Worm (Caenorhabditis elegans): Measurements from ENCODE around the gene F41G3.10.
A peak's percentile ranks its signal among the peaks of the same experiment; 100 is the strongest.

The F41G3.10 gene

DNA sequence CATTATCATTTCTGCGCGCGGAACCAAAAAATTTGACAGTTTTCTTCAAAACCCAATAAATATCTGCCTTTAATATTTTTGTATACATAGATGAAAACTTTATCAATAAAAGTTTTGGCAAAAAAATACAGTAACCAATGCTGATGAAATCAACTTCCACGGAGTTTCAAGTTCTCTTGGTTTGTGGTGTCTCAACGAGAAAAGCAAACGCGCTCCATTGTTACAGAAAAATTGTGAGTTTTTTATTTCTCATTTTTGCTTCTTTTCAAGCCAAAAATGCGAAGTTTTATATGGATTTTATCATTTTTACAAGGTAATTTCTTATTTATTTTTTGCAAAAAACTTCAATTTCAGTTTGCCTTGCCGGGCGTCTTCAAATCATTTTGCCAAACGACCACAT lies 14.6 kb downstream of the F41G3.10 start, which contains the start of gene T14B4.3 (continued):
- TF ChIP-seq aly-2 (tag; optimal IDR thresholded peaks at IDR 0.05) (no peak), unc-98 (GFP tag; IDR thresholded peaks at IDR 0.05) (no peak), lin-35 (GFP tag; optimal IDR thresholded peaks at IDR 0.05) (peak; percentile 57 to 85), nhr-84 (tag; optimal IDR thresholded peaks at IDR 0.05) (no peak), F16B12.6 (tag; optimal IDR thresholded peaks at IDR 0.05) (peak; percentile 46), nhr-28 (tag; optimal IDR thresholded peaks at IDR 0.05) (no peak), mdl-1 (tag; optimal IDR thresholded peaks at IDR 0.05) (peak in 1 of 2 experiments; percentile 35), nhr-19 (GFP tag; conservative IDR thresholded peaks at IDR 0.05) (peak; percentile 31; the same call in 1 of the 2 replicates), pqm-1 (tag; optimal IDR thresholded peaks at IDR 0.05) (no peak), sptf-1 (tag; optimal IDR thresholded peaks at IDR 0.05) (no peak), skn-1 (tag; optimal IDR thresholded peaks at IDR 0.05) (peak; percentile 43), tbx-2 (tag; optimal IDR thresholded peaks at IDR 0.05) (peak; percentile 54), sox-4 (tag; optimal IDR thresholded peaks at IDR 0.05) (peak; percentile 20), efl-1 (optimal IDR thresholded peaks at IDR 0.05) (peak; percentile 75 to 82), efl-1 (GFP tag; optimal IDR thresholded peaks at IDR 0.05 in 1 of 2) (peak; percentile 57 to 96), nhr-90 (tag; optimal IDR thresholded peaks at IDR 0.05; ENCODE audit: poor library complexity) (peak; percentile 59), lin-15B (tag; optimal IDR thresholded peaks at IDR 0.05) (peak; percentile 78), elt-2 (tag; optimal IDR thresholded peaks at IDR 0.05) (no peak), elt-3 (tag; optimal IDR thresholded peaks at IDR 0.05) (peak in 1 of 6 experiments; percentile 47), nhr-85 (tag) (peak; percentile 43), ztf-11 (tag; optimal IDR thresholded peaks at IDR 0.05) (peak in 1 of 2 experiments; percentile 67), lir-3 (tag; optimal IDR thresholded peaks at IDR 0.05; ENCODE audit: poor library complexity) (peak; percentile 77), pax-3 (tag; optimal IDR thresholded peaks at IDR 0.05) (peak; percentile 52), rnt-1 (tag; optimal IDR thresholded peaks at IDR 0.05) (peak; percentile 88), mef-2 (tag; optimal IDR thresholded peaks at IDR 0.05) (no peak), lin-13 (GFP tag; optimal IDR thresholded peaks at IDR 0.05) (peak; percentile 59), dsc-1 (tag; optimal IDR thresholded peaks at IDR 0.05) (peak; percentile 15), nhr-71 (tag; optimal IDR thresholded peaks at IDR 0.05) (peak; percentile 73), egl-27 (tag; optimal IDR thresholded peaks at IDR 0.05) (no peak), efl-3 (GFP tag; optimal IDR thresholded peaks at IDR 0.05) (no peak), xbp-1 (tag; optimal IDR thresholded peaks at IDR 0.05) (peak; percentile 50)

DNA sequence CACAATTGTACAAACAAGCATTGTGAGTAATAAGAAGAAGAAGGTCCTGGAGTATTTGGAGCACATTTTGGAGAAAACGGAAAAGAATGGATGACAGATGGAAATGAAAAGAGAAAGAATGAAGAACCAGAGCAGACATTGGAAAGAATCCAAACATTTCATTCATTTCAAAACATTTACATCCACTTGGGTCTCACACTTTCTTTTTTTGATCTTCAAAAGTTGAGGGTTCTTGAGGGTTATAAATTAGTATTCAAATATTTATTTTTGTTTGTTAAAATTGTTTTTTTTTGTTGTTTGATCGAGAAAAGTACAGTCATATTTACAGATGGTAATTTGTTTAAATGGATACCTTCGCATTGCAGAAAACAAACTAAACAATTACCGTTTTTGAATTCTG lies 15.6 kb downstream of the F41G3.10 start, which contains the start of gene T14B4.9:
Gene T14B4.9, minus strand, starts transcription at position 101 of the 400 bp plus-strand sequence.
- TF ChIP-seq elt-2 (tag; optimal IDR thresholded peaks at IDR 0.05) (no peak), swsn-7 (tag; optimal IDR thresholded peaks at IDR 0.05) (no peak), skn-1 (tag; optimal IDR thresholded peaks at IDR 0.05) (no peak), ceh-82 (tag; optimal IDR thresholded peaks at IDR 0.05) (no peak)

DNA sequence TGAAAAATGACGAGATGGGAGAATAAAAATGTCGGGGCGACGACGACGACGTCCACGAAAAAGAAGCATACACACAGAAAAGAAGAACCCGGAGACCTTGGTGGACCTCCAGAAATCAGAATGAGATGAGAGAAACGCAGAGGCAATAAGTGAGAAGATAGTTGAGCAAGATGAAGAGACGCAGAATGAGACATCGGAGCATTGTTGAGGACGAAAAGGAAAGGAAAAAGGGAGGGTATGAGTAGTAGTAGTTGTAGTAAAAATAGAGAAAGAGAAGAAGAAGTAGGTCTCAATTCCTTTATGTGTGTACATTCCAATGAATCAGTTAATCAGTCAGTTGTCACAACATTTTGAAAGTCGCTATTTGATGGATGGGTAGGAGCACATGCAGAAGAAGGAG lies 20.0 kb downstream of the F41G3.10 start, which contains the start of gene T14B4.8:
Gene T14B4.8, minus strand, starts transcription at position 60 of the 400 bp plus-strand sequence.
- TF ChIP-seq lin-35 (GFP tag; optimal IDR thresholded peaks at IDR 0.05) (peak in 1 of 2 experiments; percentile 11), fkh-4 (tag; optimal IDR thresholded peaks at IDR 0.05; ENCODE audit: borderline replicate concordance) (no peak), hlh-4 (tag; optimal IDR thresholded peaks at IDR 0.05) (no peak), ceh-88 (GFP tag; IDR thresholded peaks at IDR 0.05) (no peak), ama-1 (optimal IDR thresholded peaks at IDR 0.05) (no peak), ceh-63 (GFP tag; optimal IDR thresholded peaks at IDR 0.05) (no peak), ceh-82 (tag; optimal IDR thresholded peaks at IDR 0.05) (peak in 1 of 3 experiments; percentile 32), fkh-10 (GFP tag; optimal IDR thresholded peaks at IDR 0.05) (peak; percentile 33), lin-39 (tag; optimal IDR thresholded peaks at IDR 0.05) (no peak), ceh-90 (tag; optimal IDR thresholded peaks at IDR 0.05) (no peak), egl-27 (tag; optimal IDR thresholded peaks at IDR 0.05) (no peak), C04F5.9 (tag; optimal IDR thresholded peaks at IDR 0.05) (no peak), lin-14 (GFP tag; optimal IDR thresholded peaks at IDR 0.05) (peak; percentile 69), dpl-1 (GFP tag; optimal IDR thresholded peaks at IDR 0.05) (no peak), nhr-28 (tag; optimal IDR thresholded peaks at IDR 0.05) (no peak), rnt-1 (tag; optimal IDR thresholded peaks at IDR 0.05) (peak; percentile 17), nhr-12 (tag; optimal IDR thresholded peaks at IDR 0.05) (no peak), tlp-1 (tag; optimal IDR thresholded peaks at IDR 0.05) (no peak), nhr-71 (tag; optimal IDR thresholded peaks at IDR 0.05) (peak; percentile 33), lsy-2 (tag; optimal IDR thresholded peaks at IDR 0.05) (peak in 1 of 2 experiments; percentile 27), F16B12.6 (tag; optimal IDR thresholded peaks at IDR 0.05) (no peak), ztf-4 (tag; optimal IDR thresholded peaks at IDR 0.05) (no peak), efl-1 (optimal IDR thresholded peaks at IDR 0.05) (peak; percentile 13 to 41), efl-1 (GFP tag; optimal IDR thresholded peaks at IDR 0.05 in 1 of 2) (peak in 1 of 2 experiments; percentile 50), lin-13 (GFP tag; optimal IDR thresholded peaks at IDR 0.05) (no peak), mef-2 (tag; optimal IDR thresholded peaks at IDR 0.05) (no peak), nhr-77 (tag; optimal IDR thresholded peaks at IDR 0.05) (no peak)

Data from whole organism, L1 larva.